Worm (Caenorhabditis elegans): ENCODE results near the gene rsp-2.
A peak's percentile ranks its signal among the peaks of the same experiment; 100 is the strongest.

Gene rsp-2

DNA sequence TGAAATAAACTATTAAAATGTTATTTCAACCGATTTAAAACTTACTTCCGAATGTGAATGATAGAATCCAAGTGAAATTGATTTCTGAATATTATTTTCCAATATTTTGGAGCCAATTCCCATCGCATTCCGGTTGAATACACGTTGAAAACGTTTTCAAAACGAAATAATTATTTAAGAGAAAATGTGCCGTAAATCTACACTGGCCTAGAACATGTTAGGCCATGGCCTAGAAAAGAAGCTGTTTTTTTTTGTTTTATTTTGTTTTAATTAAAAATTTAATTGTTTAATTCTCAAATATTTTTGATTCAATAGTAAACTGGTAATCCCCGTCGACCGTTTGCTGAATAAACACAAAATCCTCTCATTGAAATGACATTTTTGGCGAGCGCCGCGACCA is 11.1 kb upstream of the rsp-2 start:
- no peak for TF ChIP-seq lin-14 (GFP tag; optimal IDR thresholded peaks at IDR 0.05)
- peak; percentile 15 for TF ChIP-seq rnt-1 (tag; optimal IDR thresholded peaks at IDR 0.05)
- TF ChIP-seq dpl-1 (GFP tag; optimal IDR thresholded peaks at IDR 0.05) = peak in 1 of 3 experiments; percentile 27
- TF ChIP-seq ztf-11 (tag; optimal IDR thresholded peaks at IDR 0.05) = no peak
- TF ChIP-seq lir-3 (tag; optimal IDR thresholded peaks at IDR 0.05; ENCODE audit: poor library complexity) = peak; percentile 41
- TF ChIP-seq pqm-1 (tag; optimal IDR thresholded peaks at IDR 0.05) = no peak
- no peak for TF ChIP-seq fkh-4 (tag; optimal IDR thresholded peaks at IDR 0.05; ENCODE audit: borderline replicate concordance)
- TF ChIP-seq nhr-11 (tag; optimal IDR thresholded peaks at IDR 0.05) = no peak
- no peak for TF ChIP-seq lin-39 (tag; optimal IDR thresholded peaks at IDR 0.05)
- TF ChIP-seq lsy-2 (tag; optimal IDR thresholded peaks at IDR 0.05) = peak in 1 of 2 experiments; percentile 9
- no peak for TF ChIP-seq unc-30 (tag; optimal IDR thresholded peaks at IDR 0.05)
- no peak for TF ChIP-seq aha-1 (tag; optimal IDR thresholded peaks at IDR 0.05)
- peak; percentile 9 to 31 for TF ChIP-seq efl-1 (optimal IDR thresholded peaks at IDR 0.05)
- peak; percentile 8 to 56 for TF ChIP-seq efl-1 (GFP tag; optimal IDR thresholded peaks at IDR 0.05 in 1 of 2)
- TF ChIP-seq ceh-90 (tag; optimal IDR thresholded peaks at IDR 0.05) = peak; percentile 46
- no peak for TF ChIP-seq blmp-1 (tag; optimal IDR thresholded peaks at IDR 0.05)
- no peak for TF ChIP-seq nhr-77 (tag; optimal IDR thresholded peaks at IDR 0.05)
- TF ChIP-seq unc-86 (tag; optimal IDR thresholded peaks at IDR 0.05) = no peak
- TF ChIP-seq jun-1 (tag; optimal IDR thresholded peaks at IDR 0.05) = no peak
- no peak for TF ChIP-seq lin-15B (tag; optimal IDR thresholded peaks at IDR 0.05)

DNA sequence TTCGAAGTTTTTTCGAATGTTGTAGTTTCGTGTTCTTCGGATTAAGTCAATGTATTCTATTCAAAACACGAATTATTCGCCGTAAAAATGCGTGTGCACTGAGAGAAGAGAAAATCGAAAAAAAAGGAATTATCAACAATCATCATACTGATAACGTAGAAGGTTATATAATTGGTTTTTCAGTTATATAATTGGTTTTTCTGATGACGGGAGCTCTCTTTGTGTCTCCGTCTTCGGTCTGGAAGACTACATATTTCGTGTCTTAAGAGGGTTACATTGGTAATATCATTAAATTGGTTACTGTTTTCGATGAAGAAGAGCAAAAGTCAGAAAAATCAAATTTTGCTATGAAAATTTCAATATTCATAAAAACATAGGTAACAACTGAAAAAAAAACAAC is 7.1 kb upstream of the rsp-2 start:
- no peak for TF ChIP-seq efl-1 (optimal IDR thresholded peaks at IDR 0.05)
- peak in 1 of 2 experiments; percentile 38 for TF ChIP-seq efl-1 (GFP tag; optimal IDR thresholded peaks at IDR 0.05 in 1 of 2)
- TF ChIP-seq tlp-1 (tag; optimal IDR thresholded peaks at IDR 0.05) = no peak

DNA sequence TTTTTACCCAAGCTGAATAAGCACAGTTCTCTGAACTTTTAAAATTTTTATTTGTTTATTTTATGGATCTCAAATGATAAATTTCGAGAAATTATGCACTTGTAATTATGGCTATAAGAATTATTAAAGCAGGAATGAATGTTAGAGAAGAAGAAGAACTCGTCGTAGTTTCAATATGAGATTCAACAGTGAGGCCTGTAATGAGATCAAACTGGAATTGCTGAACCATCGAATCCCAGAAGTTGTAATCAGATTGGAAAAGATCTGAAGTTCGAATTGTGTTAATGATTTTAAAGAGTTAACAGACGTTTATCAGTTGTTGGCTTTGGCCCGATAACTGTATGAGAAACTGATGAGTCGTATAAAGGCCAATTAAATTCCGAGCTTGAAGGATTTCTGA is 3.0 kb upstream of the rsp-2 start:
- TF ChIP-seq ztf-4 (tag; optimal IDR thresholded peaks at IDR 0.05) (no peak), unc-98 (GFP tag; IDR thresholded peaks at IDR 0.05) (no peak), grh-1 (GFP tag; IDR thresholded peaks at IDR 0.05) (no peak), elt-3 (tag; optimal IDR thresholded peaks at IDR 0.05) (no peak), nhr-12 (tag; optimal IDR thresholded peaks at IDR 0.05) (no peak), snu-23 (GFP tag; optimal IDR thresholded peaks at IDR 0.05) (no peak)

DNA sequence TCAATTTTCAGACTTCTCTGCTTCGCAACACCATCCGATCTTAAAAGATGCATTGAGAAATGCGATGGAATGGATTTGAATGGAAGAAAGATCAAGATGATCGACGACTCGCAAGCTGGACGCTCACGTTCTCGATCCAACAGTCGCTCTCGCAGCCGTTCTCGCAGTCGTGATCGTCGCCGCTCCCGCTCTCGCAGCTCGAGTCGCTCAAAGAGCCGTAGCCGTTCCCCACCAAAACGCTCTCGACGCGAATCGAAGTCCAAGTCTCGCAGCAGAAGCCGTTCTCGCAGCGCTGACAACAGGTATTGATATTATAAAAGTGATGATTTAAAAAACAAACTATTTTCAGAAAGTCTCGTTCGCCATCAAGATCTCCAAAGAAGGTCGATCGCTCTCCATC is 2.4 kb upstream of the rsp-2 start:
- no peak for TF ChIP-seq mef-2 (tag; optimal IDR thresholded peaks at IDR 0.05)
- 0 out of 2 replicates have a peak, but pooled peaks have one; percentile 6 for TF ChIP-seq grh-1 (GFP tag; IDR thresholded peaks at IDR 0.05)
- no peak for TF ChIP-seq zip-4 (GFP tag; optimal IDR thresholded peaks at IDR 0.05)
- no peak for TF ChIP-seq pqm-1 (tag; optimal IDR thresholded peaks at IDR 0.05)
- TF ChIP-seq ceh-88 (GFP tag; IDR thresholded peaks at IDR 0.05) = no peak
- TF ChIP-seq ceh-90 (tag; optimal IDR thresholded peaks at IDR 0.05) = no peak

DNA sequence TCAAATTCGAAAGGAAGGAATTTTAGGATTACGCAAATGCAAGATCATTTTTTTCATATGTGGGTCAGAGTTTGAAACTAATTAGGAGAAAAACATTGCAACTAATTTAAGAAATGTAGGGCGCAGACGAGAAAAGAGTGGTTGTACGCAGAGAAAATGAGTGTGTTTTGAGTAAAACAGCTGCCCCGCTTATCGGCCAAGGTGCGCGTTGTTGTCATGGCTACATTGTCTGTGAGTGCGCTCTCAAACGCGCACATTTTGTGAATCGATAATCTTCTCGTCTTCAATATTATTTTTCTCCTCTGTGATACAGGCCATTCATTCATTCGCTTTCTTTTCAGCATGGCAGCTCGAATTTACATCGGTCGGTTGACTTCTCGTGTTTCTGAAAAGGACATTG is 884 bp upstream of the rsp-2 start:
- no peak for TF ChIP-seq lsy-2 (tag; optimal IDR thresholded peaks at IDR 0.05)
- TF ChIP-seq lin-35 (GFP tag; optimal IDR thresholded peaks at IDR 0.05) = peak in 1 of 2 experiments; percentile 4
- peak; percentile 98 for TF ChIP-seq fkh-8 (tag; optimal IDR thresholded peaks at IDR 0.05)

DNA sequence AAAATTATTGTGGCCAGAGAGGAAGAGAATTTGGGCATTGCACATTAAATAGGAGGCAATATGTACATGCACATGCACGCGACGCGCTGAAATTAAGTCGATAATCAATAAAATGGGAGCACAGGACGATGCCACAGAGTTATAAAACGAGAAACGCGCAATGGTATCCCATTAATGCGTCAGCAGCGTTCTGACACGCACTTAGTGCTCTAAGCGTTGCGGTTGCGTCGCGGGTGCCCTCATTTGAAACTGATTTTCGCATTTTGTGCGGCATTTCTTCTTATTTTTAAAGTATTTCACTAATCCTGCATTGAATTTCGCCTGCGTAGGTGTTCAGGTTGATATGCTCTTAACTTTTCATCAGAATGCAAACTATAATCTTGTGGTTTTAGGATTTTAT is 270 bp upstream of the rsp-2 start, which contains the start of gene rsp-1:
TSS of gene rsp-1 (plus strand) at position 338 of the 400 bp plus-strand sequence.
- TF ChIP-seq nhr-28 (tag; optimal IDR thresholded peaks at IDR 0.05) (no peak), hlh-17 (GFP tag; optimal IDR thresholded peaks at IDR 0.05; ENCODE audit: borderline replicate concordance) (no peak), nhr-90 (tag; optimal IDR thresholded peaks at IDR 0.05; ENCODE audit: poor library complexity) (peak; percentile 89), ceh-8 (GFP tag; optimal IDR thresholded peaks at IDR 0.05) (peak; percentile 55), ceh-82 (tag; optimal IDR thresholded peaks at IDR 0.05) (peak; percentile 92 to 95 (median 94)), ces-1 (GFP tag; optimal IDR thresholded peaks at IDR 0.05) (no peak), unc-62 (GFP tag; optimal IDR thresholded peaks at IDR 0.05) (no peak), mef-2 (tag; optimal IDR thresholded peaks at IDR 0.05) (peak; percentile 13), Y116A8C.19 (tag; optimal IDR thresholded peaks at IDR 0.05; ENCODE audit: borderline replicate concordance) (no peak), irx-1 (tag; optimal IDR thresholded peaks at IDR 0.05) (peak; percentile 76), lin-39 (tag; optimal IDR thresholded peaks at IDR 0.05) (peak; percentile 42), swsn-7 (tag; optimal IDR thresholded peaks at IDR 0.05) (peak; percentile 91), vab-15 (tag; optimal IDR thresholded peaks at IDR 0.05) (peak; percentile 67), ama-1 (optimal IDR thresholded peaks at IDR 0.05) (no peak), fkh-10 (GFP tag; optimal IDR thresholded peaks at IDR 0.05) (peak; percentile 57), unc-98 (GFP tag; IDR thresholded peaks at IDR 0.05) (no peak)
